Fruit fly (Drosophila melanogaster): ENCODE data around the gene CG31917.

CG31917 gene

dm6 chr2L:4976988-4977551 is 33.6 kb downstream of the CG31917 start, which contains the start of the genes Gmd and CG3792 (continued):
- peak; percentile 93 for TF ChIP-seq CG14050 (GFP tag; IDR thresholded peaks at IDR 0.05)
- peak; percentile 96 for TF ChIP-seq CG7556 (GFP tag; optimal IDR thresholded peaks at IDR 0.05)
- TF ChIP-seq trh (GFP tag; optimal IDR thresholded peaks at IDR 0.05) = peak; percentile 83
- peak; percentile 97 for TF ChIP-seq mam (GFP tag; optimal IDR thresholded peaks at IDR 0.05)
- TF ChIP-seq CG16813 (GFP tag; IDR thresholded peaks at IDR 0.05; ENCODE audit: partially characterized antibody) = peak; percentile 84
- peak; percentile 95 for TF ChIP-seq ken (GFP tag; IDR thresholded peaks at IDR 0.05)
- no peak for TF ChIP-seq Dfd (GFP tag; optimal IDR thresholded peaks at IDR 0.05)
- peak; percentile 86 for TF ChIP-seq Ravus (GFP tag; IDR thresholded peaks at IDR 0.05)
- peak; percentile 86 for TF ChIP-seq Nf-YA (GFP tag; IDR thresholded peaks at IDR 0.05)
- peak; percentile 94 for TF ChIP-seq wdn (GFP tag; IDR thresholded peaks at IDR 0.05)
- TF ChIP-seq CkIIα-i1 (GFP tag; IDR thresholded peaks at IDR 0.05) = 0 out of 2 replicates have a peak, but pooled peaks have one; percentile 41
- peak; percentile 93 for TF ChIP-seq vfl (GFP tag; optimal IDR thresholded peaks at IDR 0.05)
- peak; percentile 92 for TF ChIP-seq CG10979 (tag; optimal IDR thresholded peaks at IDR 0.05)
- TF ChIP-seq CG3065 (GFP tag; optimal IDR thresholded peaks at IDR 0.05) = peak; percentile 79
- peak; percentile 98 for TF ChIP-seq CG9932 (GFP tag; IDR thresholded peaks at IDR 0.05)
- peak; percentile 96 for TF ChIP-seq CG15696 (tag; optimal IDR thresholded peaks at IDR 0.05)
- peak; percentile 68 for TF ChIP-seq Hand (GFP tag; optimal IDR thresholded peaks at IDR 0.05)
- no peak for TF ChIP-seq pan (optimal IDR thresholded peaks at IDR 0.05)
- TF ChIP-seq pan (GFP tag; optimal IDR thresholded peaks at IDR 0.05 in 1 of 2, IDR thresholded peaks at IDR 0.05 in 1 of 2) = peak in 1 of 2 experiments; percentile 96
- peak; percentile 97 for TF ChIP-seq CG30403 (GFP tag; optimal IDR thresholded peaks at IDR 0.05)
- TF ChIP-seq CG11560 (tag; IDR thresholded peaks at IDR 0.05) = peak; percentile 92
- TF ChIP-seq zen (tag; optimal IDR thresholded peaks at IDR 0.05) = peak; percentile 93
- TF ChIP-seq B-H1 (GFP tag; IDR thresholded peaks at IDR 0.05) = peak; percentile 95
- peak; percentile 90 for TF ChIP-seq CG6765 (GFP tag; optimal IDR thresholded peaks at IDR 0.05)
- TF ChIP-seq CG4424 (GFP tag; optimal IDR thresholded peaks at IDR 0.05) = peak; percentile 97
- peak; percentile 95 for TF ChIP-seq Ssrp (tag; optimal IDR thresholded peaks at IDR 0.05)
- TF ChIP-seq lmd (GFP tag; IDR thresholded peaks at IDR 0.05) = peak; percentile 97
- peak; percentile 92 for TF ChIP-seq Dip3 (GFP tag; optimal IDR thresholded peaks at IDR 0.05)
- TF ChIP-seq Nf-YC (tag; optimal IDR thresholded peaks at IDR 0.05) = peak; percentile 90
- no peak for TF ChIP-seq Kr (GFP tag; optimal IDR thresholded peaks at IDR 0.05)
- peak; percentile 95 for TF ChIP-seq seq (GFP tag; IDR thresholded peaks at IDR 0.05)
- TF ChIP-seq H15 (GFP tag; IDR thresholded peaks at IDR 0.05) = peak; percentile 95
- peak; percentile 96 for TF ChIP-seq rib (GFP tag; IDR thresholded peaks at IDR 0.05)
- TF ChIP-seq CG16863 (GFP tag; optimal IDR thresholded peaks at IDR 0.05) = peak; percentile 95
- peak; percentile 54 for TF ChIP-seq fd64A (GFP tag; optimal IDR thresholded peaks at IDR 0.05)
- peak; percentile 77 for TF ChIP-seq Myb (GFP tag; optimal IDR thresholded peaks at IDR 0.05)
- peak; percentile 88 for TF ChIP-seq Doc3 (GFP tag; IDR thresholded peaks at IDR 0.05; ENCODE audit: partially characterized antibody)
- no peak for TF ChIP-seq abd-A (tag; optimal IDR thresholded peaks at IDR 0.05)
- peak; percentile 91 for TF ChIP-seq chm (GFP tag; IDR thresholded peaks at IDR 0.05)
- TF ChIP-seq Usf (GFP tag; optimal IDR thresholded peaks at IDR 0.05) = peak; percentile 87
- peak; percentile 94 for TF ChIP-seq NFAT (GFP tag; IDR thresholded peaks at IDR 0.05)
- TF ChIP-seq CG7963 (GFP tag; IDR thresholded peaks at IDR 0.05; ENCODE audit: partially characterized antibody) = peak; percentile 76
- TF ChIP-seq vnd (GFP tag; IDR thresholded peaks at IDR 0.05; ENCODE audit: partially characterized antibody) = peak; percentile 88
- peak; percentile 85 for TF ChIP-seq D19B (GFP tag; optimal IDR thresholded peaks at IDR 0.05)
- TF ChIP-seq CG13123 (GFP tag; optimal IDR thresholded peaks at IDR 0.05) = peak; percentile 92
- peak; percentile 97 for TF ChIP-seq CG18262 (tag; optimal IDR thresholded peaks at IDR 0.05)
- TF ChIP-seq salm (tag; optimal IDR thresholded peaks at IDR 0.05) = peak; percentile 89
- no peak for TF ChIP-seq Vsx1 (GFP tag; optimal IDR thresholded peaks at IDR 0.05)
- peak; percentile 91 for TF ChIP-seq cato (GFP tag; optimal IDR thresholded peaks at IDR 0.05; ENCODE audit: borderline replicate concordance)
- TF ChIP-seq tll (GFP tag; optimal IDR thresholded peaks at IDR 0.05) = peak; percentile 14 to 44

Data from whole organism, embryonic.